Worm (Caenorhabditis elegans) whole organism, L2 larva: ENCODE measurements around the gene sel-11.
A peak's percentile ranks its signal among the peaks of the same experiment; 100 is the strongest.

Experiments
- alr-1 ChIP-seq: fragments of 150-350 bp; optimal IDR thresholded peaks from 2 replicates; lab custom pipeline; 2014; ENCODE audit warnings: missing biosample characterization, missing genetic modification characterization
- aly-2 ChIP-seq: fragments of 150-350 bp; optimal IDR thresholded peaks from 2 replicates; lab custom pipeline; 2014; ENCODE audit warnings: missing biosample characterization, missing genetic modification characterization
- ama-1 ChIP-seq: fragments of 150-350 bp; optimal IDR thresholded peaks from 2 replicates; lab custom pipeline; 2018; ENCODE audit warnings: inconsistent platforms
- blmp-1 ChIP-seq: sonication (generic microtip); optimal IDR thresholded peaks from 2 replicates; lab custom pipeline; 2017; ENCODE audit warnings: missing genetic modification characterization, mild to moderate bottlenecking, missing compliant biosample characterization, antibody characterized with exemption, moderate library complexity; ENCODE audit not compliant: insufficient read depth
- ceh-16 ChIP-seq: fragments of 150-350 bp; optimal IDR thresholded peaks from 2 replicates; lab custom pipeline; 2014; ENCODE audit warnings: missing biosample characterization, missing genetic modification characterization
- ceh-82 ChIP-seq: fragments of 150-350 bp; optimal IDR thresholded peaks from 2 replicates; lab custom pipeline; 2014; ENCODE audit warnings: missing biosample characterization, missing genetic modification characterization
- egl-27 ChIP-seq: sonication (generic microtip); optimal IDR thresholded peaks from 3 replicates; lab custom pipeline; 2017; ENCODE audit warnings: missing biosample characterization, missing genetic modification reagents, missing genetic modification characterization
- elt-1 ChIP-seq: fragments of 150-350 bp; optimal IDR thresholded peaks from 2 replicates; lab custom pipeline; 2014; ENCODE audit warnings: missing biosample characterization, missing genetic modification characterization
- fos-1 ChIP-seq: fragments of 150-350 bp; optimal IDR thresholded peaks from 2 replicates; lab custom pipeline; 2014; ENCODE audit warnings: missing biosample characterization, missing genetic modification characterization
- lin-11 ChIP-seq: fragments of 150-350 bp; sonication (generic microtip); optimal IDR thresholded peaks from 2 replicates; lab custom pipeline; 2014; ENCODE audit warnings: missing biosample characterization, missing genetic modification characterization, inconsistent platforms, mixed read lengths
- lin-13 ChIP-seq: fragments of 150-350 bp; optimal IDR thresholded peaks from 2 replicates; lab custom pipeline; 2014; ENCODE audit warnings: missing biosample characterization, missing genetic modification reagents, missing genetic modification characterization
- lsy-2 ChIP-seq, 2 experiments: fragments of 150-350 bp in 1 of 2; sonication (generic microtip) in 1 of 2; optimal IDR thresholded peaks; 2 replicates each; lab custom pipeline; 2014 to 2017; ENCODE audit warnings: missing biosample characterization in 2 of 2, missing genetic modification characterization in 2 of 2
- mab-5 ChIP-seq: fragments of 150-350 bp; optimal IDR thresholded peaks from 2 replicates; lab custom pipeline; 2014; ENCODE audit warnings: missing biosample characterization, missing genetic modification characterization
- mbf-1 ChIP-seq: sonication (generic microtip); optimal IDR thresholded peaks from 2 replicates; lab custom pipeline; 2017; ENCODE audit warnings: missing biosample characterization, missing genetic modification characterization
- mdl-1 ChIP-seq, 2 experiments: fragments of 150-350 bp in 1 of 2; sonication (generic microtip) in 1 of 2; optimal IDR thresholded peaks; 2 replicates each; lab custom pipeline; 2017; ENCODE audit warnings: missing biosample characterization in 2 of 2, missing genetic modification characterization in 2 of 2
- nhr-21 ChIP-seq: fragments of 150-350 bp; optimal IDR thresholded peaks from 2 replicates; lab custom pipeline; 2014; ENCODE audit warnings: missing biosample characterization, missing genetic modification characterization
- nhr-23 ChIP-seq: fragments of 150-350 bp; optimal IDR thresholded peaks from 2 replicates; lab custom pipeline; 2014; ENCODE audit warnings: missing biosample characterization, missing genetic modification reagents, missing genetic modification characterization
- nhr-237 ChIP-seq: fragments of 150-350 bp; optimal IDR thresholded peaks from 2 replicates; lab custom pipeline; 2014; ENCODE audit warnings: missing biosample characterization, missing genetic modification characterization
- nhr-25 ChIP-seq: fragments of 150-350 bp; sonication (generic microtip); optimal IDR thresholded peaks from 3 replicates; lab custom pipeline; 2014; ENCODE audit warnings: missing biosample characterization, missing genetic modification characterization
- nhr-6 ChIP-seq: fragments of 150-350 bp; optimal IDR thresholded peaks from 2 replicates; lab custom pipeline; 2014; ENCODE audit warnings: missing biosample characterization, missing genetic modification characterization
- nhr-77 ChIP-seq: fragments of 150-350 bp; optimal IDR thresholded peaks from 2 replicates; lab custom pipeline; 2014; ENCODE audit warnings: missing biosample characterization, missing genetic modification characterization
- peb-1 ChIP-seq: fragments of 150-350 bp; optimal IDR thresholded peaks from 2 replicates; lab custom pipeline; 2014; ENCODE audit warnings: missing biosample characterization, missing genetic modification characterization
- sem-4 ChIP-seq: fragments of 150-350 bp; optimal IDR thresholded peaks from 2 replicates; lab custom pipeline; 2014; ENCODE audit warnings: missing biosample characterization, missing genetic modification reagents, missing genetic modification characterization
- sma-3 ChIP-seq: sonication (generic microtip); optimal IDR thresholded peaks from 2 replicates; lab custom pipeline; 2016; ENCODE audit warnings: missing genetic modification reagents, missing genetic modification characterization, missing compliant biosample characterization
- sma-9 ChIP-seq, 2 experiments: fragments of 150-350 bp in 1 of 2; sonication (generic microtip) in 1 of 2; optimal IDR thresholded peaks; 2 replicates each; lab custom pipeline; 2014 to 2016; ENCODE audit warnings: missing genetic modification characterization in 2 of 2, mild to moderate bottlenecking in 1 of 2, missing biosample characterization in 1 of 2, missing compliant biosample characterization in 1 of 2, missing genetic modification reagents in 1 of 2, moderate library complexity in 1 of 2
- snpc-4 ChIP-seq: fragments of 150-350 bp; optimal IDR thresholded peaks from 2 replicates; lab custom pipeline; 2014; ENCODE audit warnings: missing biosample characterization, missing genetic modification characterization
- unc-39 ChIP-seq: fragments of 150-350 bp; optimal IDR thresholded peaks from 2 replicates; lab custom pipeline; 2014; ENCODE audit warnings: missing biosample characterization, missing genetic modification characterization
- unc-55 ChIP-seq: fragments of 150-350 bp; sonication (generic microtip); optimal IDR thresholded peaks from 3 replicates; lab custom pipeline; 2014; ENCODE audit warnings: missing biosample characterization, missing genetic modification reagents, missing genetic modification characterization
- unc-62 ChIP-seq: fragments of 150-350 bp; optimal IDR thresholded peaks from 2 replicates; lab custom pipeline; 2014; ENCODE audit warnings: missing biosample characterization, missing genetic modification reagents, missing genetic modification characterization
- zag-1 ChIP-seq: fragments of 150-350 bp; optimal IDR thresholded peaks from 2 replicates; lab custom pipeline; 2014; ENCODE audit warnings: missing biosample characterization, missing genetic modification characterization
- ztf-1 ChIP-seq: fragments of 200-800 bp; sonication (Bioruptor generic); conservative IDR thresholded peaks from 2 replicates; pipeline ENCODE4 v1.3.6; 2022; ENCODE audit warnings: missing genetic modification characterization, missing compliant biosample characterization
- ztf-11 ChIP-seq: sonication (generic microtip); optimal IDR thresholded peaks from 2 replicates; lab custom pipeline; 2017; ENCODE audit warnings: missing biosample characterization, missing genetic modification characterization
- ztf-4 ChIP-seq: fragments of 150-350 bp; optimal IDR thresholded peaks from 2 replicates; lab custom pipeline; 2014; ENCODE audit warnings: missing biosample characterization, missing genetic modification characterization

Gene sel-11

ce11 chrV:11787742-11788238 is 20.7 kb downstream of the sel-11 start, which contains the start of gene F55A11.8:
Gene F55A11.8, plus strand, starts transcription at chrV:11788188.
- TF ChIP-seq zag-1 (no peak), unc-55 (GFP tag; lab: Kevin White, UChicago) (no peak), peb-1 (tag; lab: Kevin White, UChicago) (no peak), alr-1 (tag; lab: Kevin White, UChicago) (no peak), ztf-1 (GFP tag; lab: Robert Waterston, UW) (no peak), snpc-4 (no peak), ceh-16 (tag; lab: Kevin White, UChicago) (no peak), ama-1 (lab: Kevin White, UChicago) (no peak), blmp-1 (tag; lab: Kevin White, UChicago) (no peak), egl-27 (tag; lab: Kevin White, UChicago) (no peak), nhr-77 (tag; lab: Kevin White, UChicago) (no peak)

- TF ChIP-seq peb-1 (tag; lab: Kevin White, UChicago) (no peak), mab-5 (no peak), ztf-11 (tag; lab: Kevin White, UChicago) (no peak), ztf-4 (tag; lab: Kevin White, UChicago) (no peak), elt-1 (tag; lab: Kevin White, UChicago) (no peak), lin-13 (no peak)
Observed at ce11 chrV:11789474-11789873, 22.3 kb downstream of the sel-11 start, which contains the start of gene D2023.1. Gene D2023.1, plus strand, starts transcription at chrV:11789550.

- TF ChIP-seq unc-62 (GFP tag; lab: Kevin White, UChicago), result no peak
- TF ChIP-seq nhr-6 (tag; lab: Kevin White, UChicago), result no peak
- no peak for TF ChIP-seq nhr-23 (tag; lab: Kevin White, UChicago)
- no peak for TF ChIP-seq fos-1 (tag; lab: Kevin White, UChicago)
- TF ChIP-seq ceh-16 (tag; lab: Kevin White, UChicago), result no peak
- peak; percentile 81 for TF ChIP-seq nhr-25 (tag; lab: Kevin White, UChicago)
- no peak for TF ChIP-seq sem-4 (tag; lab: Kevin White, UChicago)
- no peak for TF ChIP-seq unc-39 (tag; lab: Kevin White, UChicago)
- TF ChIP-seq lin-11 (tag; lab: Kevin White, UChicago), result no peak
- TF ChIP-seq alr-1 (tag; lab: Kevin White, UChicago), result no peak
- TF ChIP-seq ama-1 (lab: Kevin White, UChicago), result no peak
- TF ChIP-seq nhr-237 (tag; lab: Kevin White, UChicago), result no peak
- peak; percentile 38 for TF ChIP-seq blmp-1 (tag; lab: Kevin White, UChicago)
Observed at ce11 chrV:11794172-11794571, 27.0 kb downstream of the sel-11 start.

ce11 chrV:11795352-11795751 is 28.2 kb downstream of the sel-11 start:
- TF ChIP-seq peb-1 (tag; lab: Kevin White, UChicago) (no peak), sma-9 (GFP tag; optimal IDR thresholded peaks at IDR 0.05; lab: Kevin White, UChicago) (peak; percentile 79), sma-9 (tag; optimal IDR thresholded peaks at IDR 0.05; lab: Kevin White, UChicago) (no peak), nhr-23 (tag; lab: Kevin White, UChicago) (no peak), ztf-11 (tag; lab: Kevin White, UChicago) (no peak), sem-4 (tag; lab: Kevin White, UChicago) (no peak), lin-11 (tag; lab: Kevin White, UChicago) (no peak), sma-3 (peak; percentile 59), ceh-16 (tag; lab: Kevin White, UChicago) (no peak), egl-27 (tag; lab: Kevin White, UChicago) (peak; percentile 69), ceh-82 (tag; lab: Kevin White, UChicago) (no peak), mbf-1 (tag; lab: Kevin White, UChicago) (no peak), nhr-25 (tag; lab: Kevin White, UChicago) (peak; percentile 52), aly-2 (tag; lab: Kevin White, UChicago) (no peak), nhr-21 (peak; percentile 73), mdl-1 (tag; optimal IDR thresholded peaks at IDR 0.05; lab: Kevin White, UChicago) (peak in 1 of 2 experiments; percentile 2), ztf-1 (GFP tag; lab: Robert Waterston, UW) (no peak), lsy-2 (tag; optimal IDR thresholded peaks at IDR 0.05; lab: Kevin White, UChicago) (no peak)
